Fruit fly (Drosophila melanogaster) whole organism, embryonic: ENCODE data around the gene CG3909.

Experiments
- BEAF-32 ChIP-seq: fragments of 200-800 bp; sonication (Bioruptor generic); optimal IDR thresholded peaks from 3 replicates; lab custom pipeline; 2017; ENCODE audit warnings: missing biosample characterization, missing genetic modification characterization, mild to moderate bottlenecking, moderate library complexity, missing genetic modification reagents
- Bdp1 ChIP-seq: fragments of 200-800 bp; sonication (Bioruptor generic); optimal IDR thresholded peaks from 3 replicates; lab custom pipeline; 2016; ENCODE audit warnings: missing biosample characterization, missing genetic modification characterization
- Bgb ChIP-seq: fragments of 200-800 bp; sonication (Bioruptor generic); IDR thresholded peaks from 2 replicates; pipeline ENCODE4 v1.3.6; 2022; ENCODE audit warnings: missing biosample characterization, missing genetic modification characterization; ENCODE audit not compliant: partially characterized antibody
- CG11504 ChIP-seq: fragments of 200-800 bp; sonication (Bioruptor generic); optimal IDR thresholded peaks from 3 replicates; lab custom pipeline; 2019; ENCODE audit warnings: missing biosample characterization, mild to moderate bottlenecking, missing genetic modification characterization, moderate library complexity
- CG12219 ChIP-seq: fragments of 200-800 bp; sonication (Bioruptor generic); optimal IDR thresholded peaks from 3 replicates; lab custom pipeline; 2018; ENCODE audit warnings: missing biosample characterization, mild to moderate bottlenecking, missing genetic modification characterization
- CG17359 ChIP-seq: fragments of 200-800 bp; sonication (Bioruptor generic); optimal IDR thresholded peaks from 3 replicates; lab custom pipeline; 2018; ENCODE audit warnings: missing biosample characterization, mild to moderate bottlenecking, missing genetic modification characterization, moderate library complexity
- CG17385 ChIP-seq: fragments of 200-800 bp; sonication (Bioruptor generic); optimal IDR thresholded peaks from 3 replicates; lab custom pipeline; 2018; ENCODE audit warnings: missing biosample characterization, mild to moderate bottlenecking, missing genetic modification characterization
- CG17829 ChIP-seq: fragments of 200-800 bp; optimal IDR thresholded peaks from 2 replicates; lab custom pipeline; 2019; ENCODE audit warnings: missing biosample characterization, mild to moderate bottlenecking, missing genetic modification characterization, moderate library complexity
- CG2116 ChIP-seq: fragments of 200-800 bp; sonication (Bioruptor generic); optimal IDR thresholded peaks from 3 replicates; lab custom pipeline; 2018; ENCODE audit warnings: missing biosample characterization, mild to moderate bottlenecking, missing genetic modification characterization
- CG2120 ChIP-seq: fragments of 200-800 bp; sonication (Bioruptor generic); optimal IDR thresholded peaks from 3 replicates; lab custom pipeline; 2016; ENCODE audit warnings: missing biosample characterization, missing genetic modification characterization
- CG3281 ChIP-seq: fragments of 200-800 bp; sonication (Bioruptor generic); optimal IDR thresholded peaks from 3 replicates; lab custom pipeline; 2017; ENCODE audit warnings: missing biosample characterization, mild to moderate bottlenecking, missing genetic modification characterization
- CG4328 ChIP-seq: fragments of 200-800 bp; sonication (Bioruptor generic); optimal IDR thresholded peaks from 3 replicates; lab custom pipeline; 2017; ENCODE audit warnings: missing biosample characterization, missing genetic modification reagents, missing genetic modification characterization
- CG5180 ChIP-seq: fragments of 200-800 bp; sonication (Bioruptor generic); optimal IDR thresholded peaks from 3 replicates; lab custom pipeline; 2017; ENCODE audit warnings: missing biosample characterization, missing genetic modification characterization, mild to moderate bottlenecking, moderate library complexity, missing genetic modification reagents
- CG7357 ChIP-seq: fragments of 200-800 bp; sonication (Bioruptor generic); IDR thresholded peaks from 3 replicates; pipeline ENCODE4 v1.3.6; 2022; ENCODE audit warnings: missing biosample characterization, missing genetic modification characterization
- CG7987 ChIP-seq: fragments of 200-800 bp; sonication (Bioruptor generic); optimal IDR thresholded peaks from 2 replicates; lab custom pipeline; 2018; ENCODE audit warnings: missing biosample characterization, mild to moderate bottlenecking, missing genetic modification characterization, moderate library complexity
- CG8290 ChIP-seq, 3 experiments: fragments of 200-800 bp; sonication (Bioruptor generic); optimal IDR thresholded peaks; 2 replicates each; lab custom pipeline; 2016 to 2019; ENCODE audit warnings: missing biosample characterization in 3 of 3, missing genetic modification characterization in 3 of 3, mild to moderate bottlenecking in 2 of 3, moderate library complexity in 1 of 3
- CG8478 ChIP-seq: fragments of >200 bp; optimal IDR thresholded peaks from 2 replicates; lab custom pipeline; 2018
- CG9932 ChIP-seq: fragments of 200-800 bp; sonication (Bioruptor generic); IDR thresholded peaks from 2 replicates; pipeline ENCODE4 v1.3.6; 2022; ENCODE audit warnings: missing biosample characterization, missing genetic modification characterization
- CTCF ChIP-seq: fragments of 200-800 bp; sonication (Bioruptor generic); optimal IDR thresholded peaks from 2 replicates; lab custom pipeline; 2017; ENCODE audit warnings: missing biosample characterization, mild to moderate bottlenecking, missing genetic modification characterization, moderate library complexity
- Dbx ChIP-seq: fragments of 200-800 bp; sonication (Bioruptor generic); IDR thresholded peaks from 3 replicates; pipeline ENCODE4 v1.3.6; 2022; ENCODE audit warnings: missing biosample characterization, missing genetic modification characterization
- Dip2 ChIP-seq: fragments of 200-800 bp; sonication (Bioruptor generic); IDR thresholded peaks from 2 replicates; pipeline ENCODE4 v1.3.6; 2022; ENCODE audit warnings: missing biosample characterization, missing genetic modification characterization
- Dll ChIP-seq: fragments of 200-800 bp; sonication (Bioruptor generic); IDR thresholded peaks from 4 replicates; pipeline ENCODE4 v1.3.6; 2022; ENCODE audit warnings: missing biosample characterization, missing genetic modification characterization; ENCODE audit not compliant: partially characterized antibody
- Dp ChIP-seq: fragments of 200-800 bp; sonication (Bioruptor generic); optimal IDR thresholded peaks from 2 replicates; lab custom pipeline; 2018; ENCODE audit warnings: missing biosample characterization, mild to moderate bottlenecking, missing genetic modification characterization, moderate library complexity
- Fer3 ChIP-seq: fragments of 200-800 bp; sonication (Bioruptor generic); optimal IDR thresholded peaks from 2 replicates; lab custom pipeline; 2018; ENCODE audit warnings: missing biosample characterization, mild to moderate bottlenecking, missing genetic modification characterization, moderate library complexity
- HLHmδ ChIP-seq: fragments of 200-800 bp; sonication (Bioruptor generic); optimal IDR thresholded peaks from 2 replicates; lab custom pipeline; 2018; ENCODE audit warnings: missing biosample characterization, mild to moderate bottlenecking, missing genetic modification characterization, moderate library complexity
- Hmr ChIP-seq: fragments of 200-800 bp; sonication (Bioruptor generic); optimal IDR thresholded peaks from 3 replicates; lab custom pipeline; 2017; ENCODE audit warnings: mild to moderate bottlenecking, missing biosample characterization, missing genetic modification reagents, missing genetic modification characterization
- Lhr ChIP-seq: fragments of 200-800 bp; sonication (Bioruptor generic); optimal IDR thresholded peaks from 3 replicates; lab custom pipeline; 2017; ENCODE audit warnings: mild to moderate bottlenecking, missing biosample characterization, missing genetic modification reagents, missing genetic modification characterization
- Med ChIP-seq: fragments of 200-800 bp; sonication (Bioruptor generic); peaks from one replicate; lab custom pipeline; 2016; ENCODE audit warnings: missing biosample characterization, missing genetic modification characterization, mild to moderate bottlenecking, inconsistent platforms, moderate library complexity
- Myb ChIP-seq: fragments of 200-800 bp; sonication (Bioruptor generic); optimal IDR thresholded peaks from 2 replicates; lab custom pipeline; 2016; ENCODE audit warnings: missing biosample characterization, missing genetic modification characterization
- amos ChIP-seq: fragments of 200-800 bp; sonication (Bioruptor generic); IDR thresholded peaks from 2 replicates; pipeline ENCODE4 v1.3.6; 2022; ENCODE audit warnings: missing biosample characterization, missing genetic modification characterization; ENCODE audit not compliant: partially characterized antibody
- ara ChIP-seq: fragments of 200-800 bp; sonication (Bioruptor generic); IDR thresholded peaks from 2 replicates; pipeline ENCODE4 v1.3.6; 2022; ENCODE audit warnings: missing biosample characterization, missing genetic modification characterization
- cas ChIP-seq: fragments of 200-800 bp; sonication (Bioruptor generic); IDR thresholded peaks from 2 replicates; pipeline ENCODE4 v1.3.6; 2022; ENCODE audit warnings: missing biosample characterization, missing genetic modification characterization
- chm ChIP-seq: fragments of 200-800 bp; sonication (Bioruptor generic); IDR thresholded peaks from 2 replicates; pipeline ENCODE4 v1.3.6; 2022; ENCODE audit warnings: missing biosample characterization, missing genetic modification characterization
- exex ChIP-seq: fragments of 200-800 bp; sonication (Bioruptor generic); optimal IDR thresholded peaks from 4 replicates; lab custom pipeline; 2018; ENCODE audit warnings: missing biosample characterization, mild to moderate bottlenecking, missing genetic modification characterization, moderate library complexity
- fd102C ChIP-seq: fragments of 200-800 bp; sonication (Bioruptor generic); optimal IDR thresholded peaks from 2 replicates; lab custom pipeline; 2018; ENCODE audit warnings: missing biosample characterization, mild to moderate bottlenecking, missing genetic modification characterization, moderate library complexity
- grn ChIP-seq: fragments of 200-800 bp; sonication (Bioruptor generic); optimal IDR thresholded peaks from 3 replicates; lab custom pipeline; 2017; ENCODE audit warnings: missing biosample characterization, missing genetic modification characterization
- gsb-n ChIP-seq: fragments of 200-800 bp; sonication (Bioruptor generic); optimal IDR thresholded peaks from 3 replicates; lab custom pipeline; 2018; ENCODE audit warnings: missing biosample characterization, mild to moderate bottlenecking, missing genetic modification characterization
- hkb ChIP-seq, 2 experiments: fragments of 200-800 bp in 1 of 2; fragments of >200 bp in 1 of 2; sonication (Bioruptor generic) in 1 of 2; IDR thresholded peaks in 1 of 2; optimal IDR thresholded peaks in 1 of 2; 2 replicates each; pipeline versions ENCODE4 v1.3.6 to Lab custom; 2017 to 2022; ENCODE audit warnings: missing biosample characterization in 1 of 2, missing genetic modification characterization in 1 of 2
- jumu ChIP-seq: fragments of 200-800 bp; sonication (Bioruptor generic); optimal IDR thresholded peaks from 3 replicates; lab custom pipeline; 2016; ENCODE audit warnings: missing biosample characterization, missing genetic modification characterization
- schlank ChIP-seq: fragments of 200-800 bp; sonication (Bioruptor generic); optimal IDR thresholded peaks from 2 replicates; lab custom pipeline; 2018; ENCODE audit warnings: missing biosample characterization, mild to moderate bottlenecking, missing genetic modification characterization
- sd ChIP-seq: fragments of 200-800 bp; sonication (Bioruptor generic); optimal IDR thresholded peaks from 3 replicates; lab custom pipeline; 2018; ENCODE audit warnings: missing biosample characterization, mild to moderate bottlenecking, missing genetic modification characterization, moderate library complexity
- stwl ChIP-seq: fragments of 200-800 bp; sonication (Bioruptor generic); optimal IDR thresholded peaks from 3 replicates; lab custom pipeline; 2018; ENCODE audit warnings: missing biosample characterization, mild to moderate bottlenecking, missing genetic modification characterization, moderate library complexity
- trh ChIP-seq: fragments of 200-800 bp; sonication (Bioruptor generic); optimal IDR thresholded peaks from 2 replicates; lab custom pipeline; 2016; ENCODE audit warnings: missing biosample characterization, missing genetic modification characterization
- ttk ChIP-seq: fragments of 200-800 bp; sonication (Bioruptor generic); IDR thresholded peaks from 2 replicates; pipeline ENCODE4 v2.1.2; 2022; ENCODE audit warnings: missing biosample characterization, missing genetic modification characterization
- unpg ChIP-seq: fragments of 200-800 bp; sonication (Bioruptor generic); optimal IDR thresholded peaks from 3 replicates; lab custom pipeline; 2018; ENCODE audit warnings: missing biosample characterization, mild to moderate bottlenecking, missing genetic modification characterization, moderate library complexity
- wdn ChIP-seq: fragments of 200-800 bp; sonication (Bioruptor generic); IDR thresholded peaks from 2 replicates; pipeline ENCODE4 v1.3.6; 2022; ENCODE audit warnings: missing biosample characterization, missing genetic modification characterization
- zen2 ChIP-seq: fragments of 200-800 bp; sonication (Bioruptor generic); IDR thresholded peaks from 3 replicates; pipeline ENCODE4 v1.3.6; 2022; ENCODE audit warnings: missing biosample characterization, missing genetic modification characterization; ENCODE audit not compliant: partially characterized antibody

Gene CG3909

DNA sequence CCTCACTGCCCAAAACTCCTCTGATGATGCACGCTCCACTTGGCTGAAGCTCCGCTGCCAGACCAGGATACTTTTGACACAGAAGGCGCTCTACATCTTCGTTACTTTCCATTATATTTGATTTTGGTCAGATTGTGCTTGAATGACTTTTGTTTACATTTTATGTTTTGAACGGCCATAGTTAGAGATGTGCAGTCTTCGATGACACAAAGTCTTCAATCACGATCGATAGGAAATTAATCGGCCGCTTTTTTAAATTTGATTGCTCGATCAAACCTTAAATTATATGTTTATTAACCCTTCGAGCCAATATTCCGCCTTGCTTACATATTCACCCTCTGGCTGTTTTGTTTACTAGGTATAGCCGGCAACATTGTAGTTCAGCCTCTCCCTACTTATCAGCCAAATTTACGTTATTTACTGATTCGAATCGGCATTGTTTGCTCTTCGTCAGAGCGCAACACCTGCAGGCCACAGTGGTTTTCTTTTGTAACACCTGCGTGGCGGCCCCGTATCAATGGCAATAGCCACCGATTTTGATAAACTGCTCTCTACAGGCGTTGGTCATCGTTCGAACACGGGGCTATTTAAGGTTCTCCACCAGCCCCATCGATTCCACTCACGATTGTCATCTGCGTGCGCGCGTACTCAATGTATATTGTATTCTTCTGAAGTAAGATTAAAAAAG, 9.8 kb downstream of the CG3909 start, which contains the start of the genes Fancl and Npc2e (continued):
- TF ChIP-seq zen2 (GFP tag; lab: Robert Waterston, UW) (no peak), cas (GFP tag; lab: Robert Waterston, UW) (no peak), Dbx (GFP tag; lab: Robert Waterston, UW) (0 out of 3 replicates have a peak, but pooled peaks have one; percentile 16), CG2120 (GFP tag; lab: Kevin White, UChicago) (no peak), exex (peak; percentile 16), HLHmδ (GFP tag; lab: Kevin White, UChicago) (no peak), CG17829 (tag; lab: Kevin White, UChicago) (no peak), CG5180 (GFP tag; lab: Kevin White, UChicago) (no peak), Bdp1 (GFP tag; lab: Kevin White, UChicago) (no peak), Med (peak; percentile 2), BEAF-32 (peak; percentile 45), CG4328 (GFP tag; lab: Kevin White, UChicago) (no peak), CG2116 (GFP tag; lab: Kevin White, UChicago) (peak; percentile 35), Dp (GFP tag; lab: Kevin White, UChicago) (peak; percentile 84), amos (GFP tag; lab: Robert Waterston, UW) (0 out of 2 replicates have a peak, but pooled peaks have one; percentile 24), Dll (GFP tag; lab: Robert Waterston, UW) (peak; percentile 67; the same call in 3 of the 4 replicates), stwl (peak; percentile 44), Bgb (GFP tag; lab: Robert Waterston, UW) (peak; percentile 30; the same call in 1 of the 2 replicates), CG11504 (tag; lab: Kevin White, UChicago) (no peak), sd (tag; lab: Kevin White, UChicago) (no peak), Lhr (GFP tag; lab: Kevin White, UChicago) (peak; percentile 6)

DNA sequence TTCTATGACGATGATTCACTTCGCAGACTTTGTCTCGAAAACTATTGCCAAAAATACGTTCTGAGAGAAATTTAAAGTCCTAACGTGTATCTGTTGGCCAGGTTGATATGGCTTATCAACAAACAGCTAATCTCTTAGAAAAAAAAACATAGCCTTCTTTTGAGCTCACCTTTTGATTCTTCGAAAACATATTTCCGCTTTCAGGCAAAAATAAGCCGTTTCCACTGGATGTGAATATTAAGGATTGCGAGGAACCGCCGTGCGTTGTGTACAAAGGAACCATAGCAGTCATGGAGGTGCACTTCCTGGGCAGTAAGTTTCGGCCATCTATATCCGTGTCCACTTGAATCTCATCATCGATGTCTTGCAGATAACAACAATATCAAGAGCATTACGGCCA, 10.5 kb downstream of the CG3909 start:
- peak; percentile 7 for TF ChIP-seq Hmr (GFP tag; lab: Kevin White, UChicago)
- TF ChIP-seq wdn (GFP tag; lab: Robert Waterston, UW) = no peak
- TF ChIP-seq Fer3 = peak; percentile 13
- TF ChIP-seq fd102C (GFP tag; lab: Kevin White, UChicago) = no peak
- TF ChIP-seq CG3281 = peak; percentile 43
- no peak for TF ChIP-seq trh (GFP tag; lab: Kevin White, UChicago)
- peak; percentile 6 for TF ChIP-seq CG17359
- peak; percentile 18 for TF ChIP-seq CG17385 (GFP tag; lab: Kevin White, UChicago)
- peak; percentile 20; the same call in 1 of the 2 replicates for TF ChIP-seq chm (GFP tag; lab: Robert Waterston, UW)
- peak; percentile 29 for TF ChIP-seq stwl
- TF ChIP-seq CG7357 = peak; percentile 51; the same call in 2 of the 3 replicates
- no peak for TF ChIP-seq schlank
- TF ChIP-seq jumu = no peak
- no peak for TF ChIP-seq gsb-n (tag; lab: Kevin White, UChicago)
- peak; percentile 45 for TF ChIP-seq CG12219 (GFP tag; lab: Kevin White, UChicago)
- TF ChIP-seq ara (GFP tag; lab: Robert Waterston, UW) = no peak
- TF ChIP-seq CTCF (GFP tag; lab: Kevin White, UChicago) = peak; percentile 0
- peak; percentile 76 for TF ChIP-seq Med
- TF ChIP-seq CG7987 (GFP tag; lab: Kevin White, UChicago) = peak; percentile 0
- no peak for TF ChIP-seq Dip2 (GFP tag; lab: Robert Waterston, UW)
- no peak for TF ChIP-seq CG9932 (GFP tag; lab: Robert Waterston, UW)
- TF ChIP-seq CG8290 (GFP tag; optimal IDR thresholded peaks at IDR 0.05; lab: Kevin White, UChicago) = no peak
- TF ChIP-seq CG8290 (tag; optimal IDR thresholded peaks at IDR 0.05; lab: Kevin White, UChicago) = no peak
- TF ChIP-seq Myb = peak; percentile 42
- no peak for TF ChIP-seq CG8478 (lab: Kevin White, UChicago)
- peak; percentile 13 for TF ChIP-seq grn (GFP tag; lab: Kevin White, UChicago)
- TF ChIP-seq hkb (optimal IDR thresholded peaks at IDR 0.05; lab: Kevin White, UChicago) = no peak
- TF ChIP-seq hkb (GFP tag; IDR thresholded peaks at IDR 0.05; lab: Robert Waterston, UW) = no peak; the same call in 1 of the 2 replicates
- TF ChIP-seq unpg (GFP tag; lab: Kevin White, UChicago) = peak; percentile 33
- TF ChIP-seq ttk (GFP tag; lab: Robert Waterston, UW) = 0 out of 2 replicates have a peak, but pooled peaks have one; percentile 24
